Worm (Caenorhabditis elegans): ENCODE results near the gene nhr-103.

Gene nhr-103

DNA sequence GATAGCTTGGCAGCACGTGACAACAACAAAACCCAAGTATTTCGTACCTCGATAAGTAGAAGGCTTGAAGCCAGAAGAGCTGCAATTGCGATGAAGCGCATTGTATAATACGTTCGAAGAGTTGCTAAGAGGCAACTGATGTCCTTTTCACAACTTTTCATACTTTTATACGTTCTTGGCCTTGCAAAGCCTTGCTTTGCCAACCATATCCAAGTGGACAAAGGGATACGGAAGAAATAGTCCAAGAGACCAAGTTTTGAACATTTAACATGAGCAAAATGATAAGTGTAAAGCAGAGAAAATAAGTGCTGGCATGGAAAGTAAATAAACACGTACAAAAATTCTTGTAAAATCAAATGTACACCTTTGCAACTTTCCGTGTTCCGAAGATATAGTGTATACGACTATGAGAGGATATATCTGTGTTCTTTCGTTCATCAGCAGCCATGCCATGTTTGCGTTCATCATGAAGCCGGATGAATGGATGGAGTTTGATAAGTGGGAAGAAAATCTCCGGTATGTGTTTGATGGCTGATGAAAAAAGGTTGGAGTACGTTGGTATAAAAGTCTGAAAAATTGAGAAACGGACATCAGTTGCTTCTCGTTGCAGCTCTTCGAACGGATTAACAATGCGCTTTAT lies 49.1 kb downstream of the nhr-103 start, which contains the start of the genes Y5H2A.4 and abu-4:
Gene Y5H2A.4 (minus strand): TSS at position 101 of the 640 bp plus-strand sequence.
Gene abu-4 (plus strand): TSS at position 590 of the 640 bp plus-strand sequence.
- no peak for TF ChIP-seq nhr-237 (tag; optimal IDR thresholded peaks at IDR 0.05)
- TF ChIP-seq nhr-21 (tag; optimal IDR thresholded peaks at IDR 0.05), result no peak
- no peak for TF ChIP-seq egl-27 (tag; optimal IDR thresholded peaks at IDR 0.05)
- no peak for TF ChIP-seq C34F6.9 (tag; optimal IDR thresholded peaks at IDR 0.05)
- no peak for TF ChIP-seq sma-3 (GFP tag; optimal IDR thresholded peaks at IDR 0.05)
- no peak for TF ChIP-seq peb-1 (tag; optimal IDR thresholded peaks at IDR 0.05)
- no peak for TF ChIP-seq Y55F3AM.14 (GFP tag; optimal IDR thresholded peaks at IDR 0.05)
- TF ChIP-seq lin-11 (tag; optimal IDR thresholded peaks at IDR 0.05), result no peak
- TF ChIP-seq lin-13 (GFP tag; optimal IDR thresholded peaks at IDR 0.05), result no peak
- no peak for TF ChIP-seq ZK546.5 (tag; optimal IDR thresholded peaks at IDR 0.05)
